Worm (Caenorhabditis elegans): ENCODE measurements around the gene str-264.

- TF ChIP-seq mml-1 (tag; optimal IDR thresholded peaks at IDR 0.05) (no peak), zag-1 (tag; optimal IDR thresholded peaks at IDR 0.05) (no peak), ztf-11 (tag; optimal IDR thresholded peaks at IDR 0.05) (no peak), elt-3 (tag; optimal IDR thresholded peaks at IDR 0.05) (no peak), elt-1 (tag; optimal IDR thresholded peaks at IDR 0.05) (no peak), nhr-76 (tag; optimal IDR thresholded peaks at IDR 0.05) (no peak), nhr-11 (tag; optimal IDR thresholded peaks at IDR 0.05) (no peak), fos-1 (tag; optimal IDR thresholded peaks at IDR 0.05) (no peak), unc-62 (GFP tag; optimal IDR thresholded peaks at IDR 0.05) (no peak), pha-4 (tag; optimal IDR thresholded peaks at IDR 0.05) (no peak), nhr-43 (tag; optimal IDR thresholded peaks at IDR 0.05; ENCODE audit: poor library complexity, severe bottlenecking) (no peak)
Measured at ce11 chrV:15442384-15442783, 50.0 kb downstream of the str-264 start.

Data from whole organism, L3 larva.